Worm (Caenorhabditis elegans) whole organism, late embryonic: ENCODE measurements around the gene T13A10.2.
A peak's percentile ranks its signal among the peaks of the same experiment; 100 is the strongest.
"Not testable (repeated sequence)": the region's sequence is repeated elsewhere in the genome, so short reads cannot be mapped to it uniquely, and the experiment has no call there.

Experiments used
- C08G9.2 ChIP-seq: sonication (generic microtip); optimal IDR thresholded peaks from 2 replicates; lab custom pipeline; 2016; ENCODE audit warnings: mild to moderate bottlenecking, missing genetic modification characterization, moderate library complexity, missing compliant biosample characterization
- K02D7.2 ChIP-seq: sonication (generic microtip); optimal IDR thresholded peaks from 2 replicates; lab custom pipeline; 2017; ENCODE audit warnings: mild to moderate bottlenecking, missing genetic modification characterization, missing compliant biosample characterization
- Y22D7AL.16 ChIP-seq: sonication (generic microtip); optimal IDR thresholded peaks from 2 replicates; lab custom pipeline; 2016; ENCODE audit warnings: missing genetic modification characterization, missing compliant biosample characterization
- ama-1 ChIP-seq: fragments of 150-350 bp; optimal IDR thresholded peaks from 2 replicates; lab custom pipeline; 2014
- ceh-18 ChIP-seq: sonication (generic microtip); optimal IDR thresholded peaks from 2 replicates; lab custom pipeline; 2016; ENCODE audit warnings: missing genetic modification characterization, missing compliant biosample characterization
- ceh-19 ChIP-seq: fragments of 200-800 bp; sonication (Bioruptor generic); optimal IDR thresholded peaks from 2 replicates; lab custom pipeline; 2018; ENCODE audit warnings: mild to moderate bottlenecking, missing genetic modification characterization, missing compliant biosample characterization
- ceh-2 ChIP-seq: sonication (generic microtip); optimal IDR thresholded peaks from 2 replicates; lab custom pipeline; 2016; ENCODE audit warnings: missing genotype, missing genetic modification characterization, missing compliant biosample characterization
- ceh-22 ChIP-seq: sonication (generic microtip); optimal IDR thresholded peaks from 2 replicates; lab custom pipeline; 2017; ENCODE audit warnings: missing biosample characterization, missing genetic modification characterization
- ceh-24 ChIP-seq: sonication (generic microtip); optimal IDR thresholded peaks from 2 replicates; lab custom pipeline; 2016; ENCODE audit warnings: mild to moderate bottlenecking, missing genetic modification characterization, missing compliant biosample characterization
- ceh-31 ChIP-seq: sonication (generic microtip); optimal IDR thresholded peaks from 2 replicates; lab custom pipeline; 2016; ENCODE audit warnings: missing genetic modification characterization, missing compliant biosample characterization
- ceh-48 ChIP-seq: sonication (generic microtip); optimal IDR thresholded peaks from 2 replicates; lab custom pipeline; 2016; ENCODE audit warnings: missing genetic modification characterization, inconsistent platforms, missing compliant biosample characterization
- ceh-6 ChIP-seq: fragments of 200-800 bp; sonication (Bioruptor generic); optimal IDR thresholded peaks from 2 replicates; lab custom pipeline; 2018; ENCODE audit warnings: mild to moderate bottlenecking, missing genetic modification characterization, missing compliant biosample characterization
- ceh-9 ChIP-seq: sonication (generic microtip); optimal IDR thresholded peaks from 2 replicates; lab custom pipeline; 2016; ENCODE audit warnings: mild to moderate bottlenecking, missing genetic modification characterization, inconsistent platforms, missing compliant biosample characterization
- che-1 ChIP-seq: sonication (generic microtip); optimal IDR thresholded peaks from 2 replicates; lab custom pipeline; 2016; ENCODE audit warnings: mild to moderate bottlenecking, missing genetic modification characterization, missing compliant biosample characterization
- elt-2 ChIP-seq: sonication (generic microtip); optimal IDR thresholded peaks from 2 replicates; lab custom pipeline; 2016; ENCODE audit warnings: missing genetic modification reagents, missing genetic modification characterization, missing compliant biosample characterization
- elt-4 ChIP-seq: sonication (generic microtip); optimal IDR thresholded peaks from 2 replicates; lab custom pipeline; 2016; ENCODE audit warnings: missing genetic modification characterization, missing compliant biosample characterization
- ets-4 ChIP-seq: sonication (generic microtip); optimal IDR thresholded peaks from 2 replicates; lab custom pipeline; 2016; ENCODE audit warnings: missing genetic modification characterization, missing compliant biosample characterization
- eyg-1 ChIP-seq: sonication (generic microtip); optimal IDR thresholded peaks from 2 replicates; lab custom pipeline; 2016; ENCODE audit warnings: missing genotype, missing genetic modification characterization, missing compliant biosample characterization
- fax-1 ChIP-seq: sonication (generic microtip); optimal IDR thresholded peaks from 2 replicates; lab custom pipeline; 2016; ENCODE audit warnings: missing genotype, missing genetic modification characterization, missing compliant biosample characterization
- fkh-10 ChIP-seq: fragments of 150-350 bp; optimal IDR thresholded peaks from 2 replicates; lab custom pipeline; 2014; ENCODE audit warnings: missing biosample characterization, missing genetic modification reagents, missing genetic modification characterization
- hlh-13 ChIP-seq: fragments of 200-800 bp; sonication (Bioruptor generic); optimal IDR thresholded peaks from 2 replicates; lab custom pipeline; 2018; ENCODE audit warnings: mild to moderate bottlenecking, missing genetic modification characterization, missing compliant biosample characterization
- hlh-15 ChIP-seq: sonication (generic microtip); optimal IDR thresholded peaks from 2 replicates; lab custom pipeline; 2016; ENCODE audit warnings: missing genetic modification characterization, missing compliant biosample characterization
- hlh-30 ChIP-seq: sonication (generic microtip); optimal IDR thresholded peaks from 2 replicates; lab custom pipeline; 2017; ENCODE audit warnings: antibody characterized with exemption, missing genetic modification characterization, missing compliant biosample characterization; ENCODE audit not compliant: insufficient read depth
- hlh-6 ChIP-seq: sonication (generic microtip); optimal IDR thresholded peaks from 2 replicates; lab custom pipeline; 2016; ENCODE audit warnings: missing genotype, missing genetic modification characterization, missing compliant biosample characterization
- hlh-8 ChIP-seq: sonication (generic microtip); optimal IDR thresholded peaks from 2 replicates; lab custom pipeline; 2016; ENCODE audit warnings: missing genotype, missing genetic modification characterization, missing compliant biosample characterization
- lim-6 ChIP-seq: sonication (generic microtip); optimal IDR thresholded peaks from 2 replicates; lab custom pipeline; 2016; ENCODE audit warnings: missing genetic modification characterization, missing compliant biosample characterization
- lin-11 ChIP-seq: fragments of 200-800 bp; sonication (Bioruptor generic); optimal IDR thresholded peaks from 2 replicates; lab custom pipeline; 2018; ENCODE audit warnings: mild to moderate bottlenecking, missing genetic modification characterization, missing compliant biosample characterization
- mec-3 ChIP-seq: sonication (generic microtip); optimal IDR thresholded peaks from 2 replicates; lab custom pipeline; 2016; ENCODE audit warnings: borderline replicate concordance, missing genetic modification characterization, missing compliant biosample characterization
- nfya-1 ChIP-seq: sonication (generic microtip); optimal IDR thresholded peaks from 2 replicates; lab custom pipeline; 2017; ENCODE audit warnings: missing genetic modification characterization, mild to moderate bottlenecking, missing compliant biosample characterization, antibody characterized with exemption, moderate library complexity
- nhr-232 ChIP-seq: sonication (generic microtip); optimal IDR thresholded peaks from 2 replicates; lab custom pipeline; 2016; ENCODE audit warnings: missing genetic modification characterization, missing compliant biosample characterization
- npax-4 ChIP-seq: sonication (generic microtip); optimal IDR thresholded peaks from 2 replicates; lab custom pipeline; 2016; ENCODE audit warnings: missing genetic modification characterization, missing compliant biosample characterization
- odd-2 ChIP-seq: sonication (generic microtip); optimal IDR thresholded peaks from 2 replicates; lab custom pipeline; 2017; ENCODE audit warnings: antibody characterized with exemption, mild to moderate bottlenecking, missing genetic modification characterization, missing compliant biosample characterization
- pag-3 ChIP-seq: sonication (generic microtip); optimal IDR thresholded peaks from 2 replicates; lab custom pipeline; 2016; ENCODE audit warnings: missing compliant biosample characterization, missing genetic modification characterization, borderline replicate concordance
- pat-9 ChIP-seq: fragments of 200-800 bp; sonication (Bioruptor generic); optimal IDR thresholded peaks from 2 replicates; lab custom pipeline; 2018; ENCODE audit warnings: mild to moderate bottlenecking, missing genetic modification characterization, moderate library complexity, missing compliant biosample characterization
- pax-1 ChIP-seq: fragments of 150-350 bp; optimal IDR thresholded peaks from 2 replicates; lab custom pipeline; 2014; ENCODE audit warnings: missing biosample characterization, missing genetic modification characterization
- pha-2 ChIP-seq: sonication (generic microtip); optimal IDR thresholded peaks from 2 replicates; lab custom pipeline; 2017; ENCODE audit warnings: mild to moderate bottlenecking, missing genetic modification characterization, missing compliant biosample characterization
- pha-4 ChIP-seq: fragments of 150-350 bp; optimal IDR thresholded peaks from 2 replicates; lab custom pipeline; 2018; ENCODE audit warnings: missing biosample characterization, missing genetic modification reagents, missing genetic modification characterization
- pqm-1 ChIP-seq: sonication (generic microtip); optimal IDR thresholded peaks from 2 replicates; lab custom pipeline; 2016; ENCODE audit warnings: missing genetic modification characterization, missing compliant biosample characterization
- pros-1 ChIP-seq: fragments of 150-350 bp; optimal IDR thresholded peaks from 2 replicates; lab custom pipeline; 2014; ENCODE audit warnings: missing biosample characterization, missing genetic modification reagents, missing genetic modification characterization
- ref-2 ChIP-seq: sonication (generic microtip); optimal IDR thresholded peaks from 2 replicates; lab custom pipeline; 2016; ENCODE audit warnings: missing genetic modification characterization, missing compliant biosample characterization
- sdc-2 ChIP-seq: sonication (generic microtip); optimal IDR thresholded peaks from 2 replicates; lab custom pipeline; 2016; ENCODE audit warnings: missing genotype, missing genetic modification characterization, missing compliant biosample characterization
- sox-4 ChIP-seq: sonication (generic microtip); optimal IDR thresholded peaks from 2 replicates; lab custom pipeline; 2017; ENCODE audit warnings: mild to moderate bottlenecking, missing genetic modification characterization, inconsistent platforms, missing compliant biosample characterization
- syd-9 ChIP-seq: sonication (generic microtip); optimal IDR thresholded peaks from 2 replicates; lab custom pipeline; 2016; ENCODE audit warnings: mild to moderate bottlenecking, missing genetic modification characterization, moderate library complexity, missing compliant biosample characterization
- tbx-2 ChIP-seq: sonication (generic microtip); optimal IDR thresholded peaks from 2 replicates; lab custom pipeline; 2016; ENCODE audit warnings: missing genetic modification characterization, missing compliant biosample characterization
- tbx-7 ChIP-seq: sonication (generic microtip); optimal IDR thresholded peaks from 2 replicates; lab custom pipeline; 2016; ENCODE audit warnings: missing genotype, missing genetic modification characterization, missing compliant biosample characterization
- ttx-3 ChIP-seq: sonication (generic microtip); optimal IDR thresholded peaks from 2 replicates; lab custom pipeline; 2016; ENCODE audit warnings: missing genetic modification reagents, missing genetic modification characterization, missing compliant biosample characterization
- unc-3 ChIP-seq, 2 experiments: fragments of 200-800 bp in 1 of 2; sonication (Bioruptor generic) in 1 of 2; sonication (generic microtip) in 1 of 2; conservative IDR thresholded peaks in 1 of 2; optimal IDR thresholded peaks in 1 of 2; 2 replicates each; pipeline versions ENCODE4 v1.3.6 to Lab custom; 2016 to 2022; ENCODE audit warnings: missing compliant biosample characterization in 2 of 2, missing genetic modification characterization in 2 of 2, missing genetic modification reagents in 1 of 2
- unc-42 ChIP-seq: sonication (generic microtip); optimal IDR thresholded peaks from 2 replicates; lab custom pipeline; 2016; ENCODE audit warnings: missing genotype, missing genetic modification characterization, missing compliant biosample characterization
- unc-86 ChIP-seq: sonication (generic microtip); optimal IDR thresholded peaks from 2 replicates; lab custom pipeline; 2016; ENCODE audit warnings: missing genetic modification characterization, missing compliant biosample characterization
- zip-5 ChIP-seq: sonication (generic microtip); optimal IDR thresholded peaks from 2 replicates; lab custom pipeline; 2016; ENCODE audit warnings: missing genetic modification characterization, missing compliant biosample characterization
- ztf-16 ChIP-seq: sonication (generic microtip); optimal IDR thresholded peaks from 2 replicates; lab custom pipeline; 2017; ENCODE audit warnings: missing genetic modification characterization, missing compliant biosample characterization

T13A10.2 gene

DNA sequence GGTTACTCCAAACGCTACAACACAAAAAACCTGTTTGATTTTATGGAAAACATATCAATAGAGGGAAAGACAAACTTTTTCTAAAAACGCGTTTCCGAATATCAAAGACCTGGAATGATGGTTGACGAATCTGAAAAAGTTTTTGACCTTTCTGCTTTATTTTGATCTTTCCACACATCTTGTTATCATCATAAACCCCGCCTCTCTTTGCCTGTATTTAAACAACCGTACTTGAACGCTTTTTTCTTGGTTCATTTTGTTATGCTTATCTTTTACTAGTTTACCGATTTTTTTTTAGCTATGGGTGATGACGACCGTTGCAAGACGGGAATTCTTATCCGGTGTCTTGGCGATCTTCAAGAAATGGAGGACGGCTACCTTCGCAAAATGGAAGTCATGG is at the start of gene T13A10.2:
Gene T13A10.2, plus strand, starts transcription at position 301 of the 400 bp plus-strand sequence.
- not testable (repeated sequence) for TF ChIP-seq sdc-2 (tag; lab: Kevin White, UChicago); pax-1 (tag; lab: Kevin White, UChicago); elt-2

DNA sequence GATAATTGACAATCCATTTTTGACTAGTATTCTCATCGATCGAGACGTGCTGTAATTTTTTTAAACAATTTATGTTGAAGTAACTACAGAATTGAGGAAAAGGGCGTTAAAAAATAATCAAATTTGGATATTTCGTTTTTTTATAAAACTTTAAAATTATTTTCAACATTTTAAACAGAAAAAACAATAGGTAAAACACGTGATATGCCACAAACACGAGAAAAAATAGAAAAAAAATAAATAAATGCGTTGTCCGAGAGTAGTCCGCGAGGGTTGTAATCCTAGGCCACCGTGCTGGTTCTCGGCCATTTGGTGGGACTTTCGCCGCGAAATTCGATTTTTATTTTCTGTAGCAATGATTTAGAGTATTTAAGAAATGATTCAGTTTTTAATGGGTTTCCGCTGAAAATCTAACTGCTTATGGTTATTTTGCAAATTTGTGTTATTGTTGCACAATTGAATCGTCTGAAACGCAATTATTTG is 46.8 kb upstream of the T13A10.2 start, which contains the start of gene C49A9.10:
Gene C49A9.10, minus strand, starts transcription at position 51 of the 483 bp plus-strand sequence.
- TF ChIP-seq ceh-2 (tag; lab: Kevin White, UChicago) (peak; percentile 91), pros-1 (tag; lab: Kevin White, UChicago) (no peak), pha-2 (tag; lab: Kevin White, UChicago) (peak; percentile 28), pax-1 (tag; lab: Kevin White, UChicago) (no peak), unc-42 (tag; lab: Kevin White, UChicago) (peak; percentile 40), fkh-10 (GFP tag; lab: Kevin White, UChicago) (no peak), zip-5 (tag; lab: Kevin White, UChicago) (peak; percentile 69), pha-4 (no peak), unc-86 (peak; percentile 50), tbx-2 (tag; lab: Kevin White, UChicago) (peak; percentile 89), ceh-6 (GFP tag; lab: Kevin White, UChicago) (no peak), fax-1 (tag; lab: Kevin White, UChicago) (peak; percentile 70), unc-3 (GFP tag; conservative IDR thresholded peaks at IDR 0.05; lab: Robert Waterston, UW) (peak; percentile 73), unc-3 (tag; optimal IDR thresholded peaks at IDR 0.05; lab: Kevin White, UChicago) (no peak), ets-4 (tag; lab: Kevin White, UChicago) (peak; percentile 91), K02D7.2 (no peak), ceh-18 (tag; lab: Kevin White, UChicago) (no peak), ceh-9 (tag; lab: Kevin White, UChicago) (no peak), pag-3 (tag; lab: Kevin White, UChicago) (no peak), ceh-31 (tag; lab: Kevin White, UChicago) (peak; percentile 96), hlh-15 (no peak), npax-4 (tag; lab: Kevin White, UChicago) (no peak), nfya-1 (tag; lab: Kevin White, UChicago) (peak; percentile 50), elt-2 (peak; percentile 77), pqm-1 (tag; lab: Kevin White, UChicago) (peak; percentile 45), tbx-7 (tag; lab: Kevin White, UChicago) (peak; percentile 96), hlh-8 (tag; lab: Kevin White, UChicago) (peak; percentile 90), lin-11 (no peak), sox-4 (no peak), elt-4 (tag; lab: Kevin White, UChicago) (no peak), mec-3 (peak; percentile 87), hlh-13 (GFP tag; lab: Kevin White, UChicago) (no peak), nhr-232 (tag; lab: Kevin White, UChicago) (no peak), C08G9.2 (peak; percentile 95), syd-9 (tag; lab: Kevin White, UChicago) (peak; percentile 18), ceh-24 (tag; lab: Kevin White, UChicago) (no peak), hlh-30 (tag; lab: Kevin White, UChicago) (no peak), ztf-16 (tag; lab: Kevin White, UChicago) (peak; percentile 22), hlh-6 (tag; lab: Kevin White, UChicago) (no peak), ama-1 (lab: Kevin White, UChicago) (no peak), ceh-48 (tag; lab: Kevin White, UChicago) (no peak), pat-9 (tag; lab: Kevin White, UChicago) (no peak), ceh-19 (GFP tag; lab: Kevin White, UChicago) (no peak), odd-2 (tag; lab: Kevin White, UChicago) (no peak), ttx-3 (tag; lab: Kevin White, UChicago) (no peak), ref-2 (tag; lab: Kevin White, UChicago) (peak; percentile 79), lim-6 (tag; lab: Kevin White, UChicago) (peak; percentile 67), eyg-1 (tag; lab: Kevin White, UChicago) (no peak), ceh-22 (tag; lab: Kevin White, UChicago) (no peak), Y22D7AL.16 (tag; lab: Kevin White, UChicago) (no peak), che-1 (tag; lab: Kevin White, UChicago) (no peak)
